Worm (Caenorhabditis elegans) whole organism, L2 larva: Measurements from ENCODE around the gene dpy-8.

ENCODE experiments used
- ceh-82 ChIP-seq: fragments of 150-350 bp; optimal IDR thresholded peaks from 2 replicates; lab custom pipeline; 2014; ENCODE audit warnings: missing biosample characterization, missing genetic modification characterization
- crh-2 ChIP-seq: sonication (generic microtip); optimal IDR thresholded peaks from 2 replicates; lab custom pipeline; 2017; ENCODE audit warnings: missing biosample characterization, missing genetic modification characterization
- dmd-4 ChIP-seq: sonication (generic microtip); optimal IDR thresholded peaks from 2 replicates; lab custom pipeline; 2017; ENCODE audit warnings: missing biosample characterization, missing genetic modification characterization
- elt-3 ChIP-seq: sonication (generic microtip); optimal IDR thresholded peaks from 2 replicates; lab custom pipeline; 2017; ENCODE audit warnings: missing biosample characterization, missing genetic modification characterization
- fos-1 ChIP-seq: fragments of 150-350 bp; optimal IDR thresholded peaks from 2 replicates; lab custom pipeline; 2014; ENCODE audit warnings: missing biosample characterization, missing genetic modification characterization
- lin-13 ChIP-seq: fragments of 150-350 bp; optimal IDR thresholded peaks from 2 replicates; lab custom pipeline; 2014; ENCODE audit warnings: missing biosample characterization, missing genetic modification reagents, missing genetic modification characterization
- nhr-11 ChIP-seq: fragments of 150-350 bp; optimal IDR thresholded peaks from 2 replicates; lab custom pipeline; 2014; ENCODE audit warnings: missing biosample characterization, missing genetic modification characterization
- nhr-12 ChIP-seq: fragments of 150-350 bp; optimal IDR thresholded peaks from 2 replicates; lab custom pipeline; 2014; ENCODE audit warnings: missing biosample characterization, missing genetic modification characterization
- skn-1 ChIP-seq: sonication (generic microtip); optimal IDR thresholded peaks from 2 replicates; lab custom pipeline; 2017; ENCODE audit warnings: missing biosample characterization, missing genetic modification characterization
- snpc-4 ChIP-seq: fragments of 150-350 bp; optimal IDR thresholded peaks from 2 replicates; lab custom pipeline; 2014; ENCODE audit warnings: missing biosample characterization, missing genetic modification characterization
- zag-1 ChIP-seq: fragments of 150-350 bp; optimal IDR thresholded peaks from 2 replicates; lab custom pipeline; 2014; ENCODE audit warnings: missing biosample characterization, missing genetic modification characterization
- ztf-11 ChIP-seq: sonication (generic microtip); optimal IDR thresholded peaks from 2 replicates; lab custom pipeline; 2017; ENCODE audit warnings: missing biosample characterization, missing genetic modification characterization

- TF ChIP-seq ztf-11 (tag; lab: Kevin White, UChicago), result no peak
- TF ChIP-seq snpc-4 (tag; lab: Kevin White, UChicago), result no peak
- no peak for TF ChIP-seq elt-3 (tag; lab: Kevin White, UChicago)
- no peak for TF ChIP-seq crh-2 (tag; lab: Kevin White, UChicago)
- TF ChIP-seq lin-13 (GFP tag; lab: Kevin White, UChicago), result no peak
- no peak for TF ChIP-seq skn-1 (tag; lab: Kevin White, UChicago)
- no peak for TF ChIP-seq fos-1 (tag; lab: Kevin White, UChicago)
- no peak for TF ChIP-seq nhr-12 (tag; lab: Kevin White, UChicago)
- no peak for TF ChIP-seq nhr-11 (tag; lab: Kevin White, UChicago)
- no peak for TF ChIP-seq ceh-82 (tag; lab: Kevin White, UChicago)
- TF ChIP-seq dmd-4 (tag; lab: Kevin White, UChicago), result no peak
- TF ChIP-seq zag-1 (tag; lab: Kevin White, UChicago), result no peak
These were observed 28.8 kb upstream of the dpy-8 start, which contains the start of gene metl-9 for ce11 chrX:5179050-5179449.
